Fruit fly (Drosophila melanogaster): ENCODE results near the gene CG32436.

- TF ChIP-seq CG9705 (GFP tag; optimal IDR thresholded peaks at IDR 0.05) (no peak), usp (GFP tag; optimal IDR thresholded peaks at IDR 0.05) (no peak), OdsH (GFP tag; optimal IDR thresholded peaks at IDR 0.05) (no peak), Dfd (GFP tag; optimal IDR thresholded peaks at IDR 0.05) (no peak), pan (optimal IDR thresholded peaks at IDR 0.05) (no peak), CrebA (GFP tag; optimal IDR thresholded peaks at IDR 0.05; ENCODE audit: borderline replicate concordance) (no peak), Dif (GFP tag; optimal IDR thresholded peaks at IDR 0.05; ENCODE audit: partially characterized antibody) (no peak), Myc (optimal IDR thresholded peaks at IDR 0.05) (no peak), Abd-B (GFP tag; optimal IDR thresholded peaks at IDR 0.05) (no peak), fru (GFP tag; optimal IDR thresholded peaks at IDR 0.05) (no peak), dsf (GFP tag; optimal IDR thresholded peaks at IDR 0.05; ENCODE audit: borderline replicate concordance) (no peak), psq (GFP tag; optimal IDR thresholded peaks at IDR 0.05) (no peak), Rel (GFP tag; optimal IDR thresholded peaks at IDR 0.05) (no peak), Rel (tag; optimal IDR thresholded peaks at IDR 0.05) (no peak)
Observed at dm6 chr3L:21380126-21380525, 36.3 kb downstream of the CG32436 start.

Measured in whole organism, wandering third instar larva.